Worm (Caenorhabditis elegans) whole organism, mixed stage, embryonic: ENCODE measurements around the gene lin-22.

Experiments used
- M03D4.4 ChIP-seq: sonication (generic microtip); optimal IDR thresholded peaks from 2 replicates; lab custom pipeline; 2017; ENCODE audit warnings: mild to moderate bottlenecking, missing genetic modification characterization, missing compliant biosample characterization
- bed-3 ChIP-seq: fragments of 200-800 bp; sonication (Bioruptor generic); optimal IDR thresholded peaks from 3 replicates; lab custom pipeline; 2018; ENCODE audit warnings: mild to moderate bottlenecking, missing genetic modification characterization, moderate library complexity, missing compliant biosample characterization
- blmp-1 ChIP-seq: fragments of 150-350 bp; optimal IDR thresholded peaks from 2 replicates; lab custom pipeline; 2014; ENCODE audit warnings: missing biosample characterization, missing genetic modification characterization
- ceh-39 ChIP-seq: fragments of 150-350 bp; optimal IDR thresholded peaks from 2 replicates; lab custom pipeline; 2014; ENCODE audit warnings: missing biosample characterization, missing genetic modification characterization
- ceh-43 ChIP-seq: fragments of 200-800 bp; sonication (Bioruptor generic); optimal IDR thresholded peaks from 2 replicates; lab custom pipeline; 2018; ENCODE audit warnings: mild to moderate bottlenecking, missing genetic modification characterization, moderate library complexity, missing compliant biosample characterization
- ceh-83 ChIP-seq: fragments of 200-800 bp; sonication (Bioruptor generic); optimal IDR thresholded peaks from 2 replicates; lab custom pipeline; 2018; ENCODE audit warnings: mild to moderate bottlenecking, missing genetic modification characterization, missing compliant biosample characterization
- ces-1 ChIP-seq: fragments of 150-350 bp; optimal IDR thresholded peaks from 2 replicates; lab custom pipeline; 2014; ENCODE audit warnings: missing biosample characterization, missing genetic modification reagents, missing genetic modification characterization
- cnd-1 ChIP-seq: fragments of 200-800 bp; sonication (Bioruptor generic); optimal IDR thresholded peaks from 2 replicates; lab custom pipeline; 2018; ENCODE audit warnings: mild to moderate bottlenecking, missing genetic modification characterization, missing compliant biosample characterization
- drap-1 ChIP-seq: fragments of 200-800 bp; sonication (Bioruptor generic); optimal IDR thresholded peaks from 3 replicates; lab custom pipeline; 2018; ENCODE audit warnings: mild to moderate bottlenecking, missing genetic modification characterization, missing compliant biosample characterization
- elt-1 ChIP-seq: sonication (generic microtip); optimal IDR thresholded peaks from 2 replicates; lab custom pipeline; 2017; ENCODE audit warnings: missing genetic modification characterization, mild to moderate bottlenecking, missing compliant biosample characterization, antibody characterized with exemption, moderate library complexity, borderline replicate concordance; ENCODE audit not compliant: insufficient read depth
- elt-3 ChIP-seq: fragments of 150-350 bp; optimal IDR thresholded peaks from 2 replicates; lab custom pipeline; 2014; ENCODE audit warnings: missing biosample characterization, missing genetic modification characterization
- flh-1 ChIP-seq: fragments of 200-800 bp; sonication (Bioruptor generic); optimal IDR thresholded peaks from 2 replicates; lab custom pipeline; 2018; ENCODE audit warnings: mild to moderate bottlenecking, missing genetic modification characterization, moderate library complexity, missing compliant biosample characterization
- ham-2 ChIP-seq: fragments of 200-800 bp; sonication (Bioruptor generic); optimal IDR thresholded peaks from 2 replicates; lab custom pipeline; 2018; ENCODE audit warnings: mild to moderate bottlenecking, missing genetic modification characterization, missing compliant biosample characterization
- hlh-1 ChIP-seq: fragments of 150-350 bp; optimal IDR thresholded peaks from 2 replicates; lab custom pipeline; 2014; ENCODE audit warnings: missing biosample characterization, missing genetic modification reagents, missing genetic modification characterization
- lin-13 ChIP-seq: fragments of 150-350 bp; optimal IDR thresholded peaks from 2 replicates; lab custom pipeline; 2014; ENCODE audit warnings: missing biosample characterization, missing genetic modification characterization
- lin-32 ChIP-seq: fragments of 200-800 bp; sonication (Bioruptor generic); optimal IDR thresholded peaks from 2 replicates; lab custom pipeline; 2018; ENCODE audit warnings: mild to moderate bottlenecking, missing genetic modification characterization, missing compliant biosample characterization
- lsy-2 ChIP-seq: fragments of 150-350 bp; optimal IDR thresholded peaks from 2 replicates; lab custom pipeline; 2014; ENCODE audit warnings: missing biosample characterization, missing genetic modification characterization
- mab-5 ChIP-seq: fragments of 150-350 bp; optimal IDR thresholded peaks from 2 replicates; lab custom pipeline; 2014; ENCODE audit warnings: missing biosample characterization, missing genetic modification characterization
- mep-1 ChIP-seq: fragments of 150-350 bp; optimal IDR thresholded peaks from 2 replicates; lab custom pipeline; 2017; ENCODE audit warnings: missing biosample characterization, missing genetic modification reagents, missing genetic modification characterization, inconsistent platforms
- mls-2 ChIP-seq: sonication (generic microtip); optimal IDR thresholded peaks from 2 replicates; lab custom pipeline; 2016; ENCODE audit warnings: mild to moderate bottlenecking, missing genetic modification characterization, moderate library complexity, missing compliant biosample characterization
- nhr-12 ChIP-seq: fragments of 150-350 bp; optimal IDR thresholded peaks from 2 replicates; lab custom pipeline; 2014; ENCODE audit warnings: missing biosample characterization, missing genetic modification characterization
- nhr-2 ChIP-seq: fragments of 150-350 bp; optimal IDR thresholded peaks from 2 replicates; lab custom pipeline; 2014; ENCODE audit warnings: missing biosample characterization, missing genetic modification characterization
- nhr-237 ChIP-seq: fragments of 150-350 bp; optimal IDR thresholded peaks from 2 replicates; lab custom pipeline; 2014; ENCODE audit warnings: missing biosample characterization, missing genetic modification characterization
- nhr-28 ChIP-seq: fragments of 150-350 bp; optimal IDR thresholded peaks from 2 replicates; lab custom pipeline; 2014; ENCODE audit warnings: missing biosample characterization, missing genetic modification characterization
- nhr-76 ChIP-seq: sonication (generic microtip); optimal IDR thresholded peaks from 2 replicates; lab custom pipeline; 2017; ENCODE audit warnings: missing biosample characterization, missing genetic modification characterization
- pha-4 ChIP-seq: fragments of 150-350 bp; optimal IDR thresholded peaks from 2 replicates; lab custom pipeline; 2018; ENCODE audit warnings: missing biosample characterization, missing genetic modification reagents, missing genetic modification characterization
- sem-2 ChIP-seq: fragments of 200-800 bp; sonication (Bioruptor generic); optimal IDR thresholded peaks from 2 replicates; lab custom pipeline; 2018; ENCODE audit warnings: mild to moderate bottlenecking, missing genetic modification characterization, missing compliant biosample characterization
- snpc-4 ChIP-seq: fragments of 150-350 bp; optimal IDR thresholded peaks from 2 replicates; lab custom pipeline; 2014; ENCODE audit warnings: missing biosample characterization, missing genetic modification characterization
- sptf-1 ChIP-seq: sonication (generic microtip); optimal IDR thresholded peaks from 2 replicates; lab custom pipeline; 2017; ENCODE audit warnings: mild to moderate bottlenecking, missing genetic modification characterization, moderate library complexity, missing compliant biosample characterization
- tbx-8 ChIP-seq: fragments of 200-800 bp; sonication (Bioruptor generic); optimal IDR thresholded peaks from 2 replicates; lab custom pipeline; 2018; ENCODE audit warnings: mild to moderate bottlenecking, missing genetic modification characterization, moderate library complexity, missing compliant biosample characterization
- unc-120 ChIP-seq: sonication (generic microtip); optimal IDR thresholded peaks from 2 replicates; lab custom pipeline; 2017; ENCODE audit warnings: missing genetic modification characterization, missing compliant biosample characterization; ENCODE audit not compliant: poor library complexity, severe bottlenecking
- unc-39 ChIP-seq: fragments of 150-350 bp; optimal IDR thresholded peaks from 2 replicates; lab custom pipeline; 2014; ENCODE audit warnings: missing biosample characterization, missing genetic modification characterization
- unc-62 ChIP-seq: fragments of 150-350 bp; optimal IDR thresholded peaks from 2 replicates; lab custom pipeline; 2014; ENCODE audit warnings: missing biosample characterization, missing genetic modification reagents, missing genetic modification characterization
- zip-8 ChIP-seq: fragments of 150-350 bp; optimal IDR thresholded peaks from 2 replicates; lab custom pipeline; 2014; ENCODE audit warnings: missing biosample characterization, missing genetic modification characterization
- ztf-11 ChIP-seq: fragments of 150-350 bp; optimal IDR thresholded peaks from 2 replicates; lab custom pipeline; 2014; ENCODE audit warnings: missing biosample characterization, missing genetic modification characterization

lin-22 gene

DNA sequence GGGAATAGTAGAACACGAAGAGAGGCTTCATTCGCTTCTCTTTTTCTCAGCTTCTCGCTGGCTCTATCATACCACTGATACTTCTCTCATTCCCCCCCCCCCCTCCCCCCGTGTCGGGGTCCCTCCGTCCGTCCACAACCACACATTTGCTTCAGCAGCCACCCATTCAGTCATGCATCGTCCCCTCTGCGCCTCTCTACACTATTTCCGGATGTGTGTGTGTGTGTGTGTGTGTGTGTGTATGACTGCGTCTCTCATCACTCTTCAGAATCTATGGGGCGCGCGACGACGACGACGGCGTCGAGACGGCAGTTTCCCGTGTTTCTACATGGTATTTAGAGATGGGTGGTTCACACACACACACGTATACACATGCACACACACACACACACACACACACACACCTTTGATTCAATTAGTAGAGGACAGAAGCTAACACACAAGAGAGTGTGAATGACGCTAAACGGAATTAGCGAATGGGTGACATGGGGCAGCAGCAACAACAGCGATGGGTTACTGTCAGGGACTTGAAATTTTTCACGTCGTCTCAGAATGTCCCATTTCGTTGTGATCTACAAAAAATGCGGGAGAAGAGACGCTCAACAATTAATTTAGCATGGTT is 26.1 kb upstream of the lin-22 start:
- TF ChIP-seq drap-1: peak; percentile 60
- TF ChIP-seq nhr-28: no peak
- TF ChIP-seq zip-8 (tag; lab: Kevin White, UChicago): no peak
- no peak for TF ChIP-seq blmp-1
- no peak for TF ChIP-seq lin-13 (tag; lab: Kevin White, UChicago)
- TF ChIP-seq ham-2 (GFP tag; lab: Kevin White, UChicago): peak; percentile 73
- TF ChIP-seq unc-62: no peak
- no peak for TF ChIP-seq ceh-39 (tag; lab: Kevin White, UChicago)
- TF ChIP-seq nhr-2 (tag; lab: Kevin White, UChicago): no peak
- TF ChIP-seq tbx-8 (GFP tag; lab: Kevin White, UChicago): no peak
- peak; percentile 10 for TF ChIP-seq ceh-43 (GFP tag; lab: Kevin White, UChicago)
- TF ChIP-seq unc-39 (tag; lab: Kevin White, UChicago): no peak
- TF ChIP-seq pha-4 (tag; lab: Kevin White, UChicago): no peak
- TF ChIP-seq mab-5: no peak
- peak; percentile 79 for TF ChIP-seq mls-2 (tag; lab: Kevin White, UChicago)
- TF ChIP-seq flh-1 (GFP tag; lab: Kevin White, UChicago): no peak
- no peak for TF ChIP-seq nhr-12
- TF ChIP-seq sptf-1 (tag; lab: Kevin White, UChicago): peak; percentile 85
- TF ChIP-seq unc-120 (tag; lab: Kevin White, UChicago): peak; percentile 80
- TF ChIP-seq ceh-83: no peak
- peak; percentile 68 for TF ChIP-seq M03D4.4
- peak; percentile 57 for TF ChIP-seq cnd-1
- TF ChIP-seq elt-1 (tag; lab: Kevin White, UChicago): no peak
- peak; percentile 64 for TF ChIP-seq ztf-11
- no peak for TF ChIP-seq hlh-1 (tag; lab: Kevin White, UChicago)
- TF ChIP-seq snpc-4: no peak
- TF ChIP-seq nhr-237 (tag; lab: Kevin White, UChicago): no peak
- no peak for TF ChIP-seq lsy-2 (tag; lab: Kevin White, UChicago)
- TF ChIP-seq sem-2 (GFP tag; lab: Kevin White, UChicago): no peak
- no peak for TF ChIP-seq lin-32 (GFP tag; lab: Kevin White, UChicago)
- TF ChIP-seq elt-3 (tag; lab: Kevin White, UChicago): no peak
- TF ChIP-seq bed-3: no peak
- peak; percentile 57 for TF ChIP-seq ces-1
- TF ChIP-seq mep-1 (tag; lab: Kevin White, UChicago): no peak
- no peak for TF ChIP-seq nhr-76 (tag; lab: Kevin White, UChicago)

DNA sequence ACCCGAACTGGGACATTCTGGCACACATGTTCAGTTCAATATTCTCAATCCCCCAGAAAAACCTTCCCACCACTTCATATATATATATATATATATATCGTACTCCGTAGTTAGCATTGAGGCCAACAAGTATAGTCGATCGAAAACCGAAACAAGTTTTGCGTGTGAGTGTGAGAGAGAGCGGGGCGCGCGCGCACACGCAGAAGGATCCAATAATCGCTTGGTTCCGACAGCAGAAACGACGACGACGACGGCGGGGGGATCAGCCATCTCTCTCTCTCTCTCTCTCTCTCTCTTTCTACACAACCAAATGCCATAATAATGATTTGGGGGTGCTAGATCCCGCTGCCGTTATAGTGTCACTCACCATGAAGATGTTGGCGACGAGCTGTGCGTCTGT is 24.7 kb upstream of the lin-22 start:
- no peak for TF ChIP-seq flh-1 (GFP tag; lab: Kevin White, UChicago)
- no peak for TF ChIP-seq unc-120 (tag; lab: Kevin White, UChicago)
- TF ChIP-seq elt-1 (tag; lab: Kevin White, UChicago): no peak
- no peak for TF ChIP-seq lin-13 (tag; lab: Kevin White, UChicago)
- TF ChIP-seq ces-1: no peak
- no peak for TF ChIP-seq M03D4.4
- TF ChIP-seq nhr-2 (tag; lab: Kevin White, UChicago): no peak
- no peak for TF ChIP-seq zip-8 (tag; lab: Kevin White, UChicago)

DNA sequence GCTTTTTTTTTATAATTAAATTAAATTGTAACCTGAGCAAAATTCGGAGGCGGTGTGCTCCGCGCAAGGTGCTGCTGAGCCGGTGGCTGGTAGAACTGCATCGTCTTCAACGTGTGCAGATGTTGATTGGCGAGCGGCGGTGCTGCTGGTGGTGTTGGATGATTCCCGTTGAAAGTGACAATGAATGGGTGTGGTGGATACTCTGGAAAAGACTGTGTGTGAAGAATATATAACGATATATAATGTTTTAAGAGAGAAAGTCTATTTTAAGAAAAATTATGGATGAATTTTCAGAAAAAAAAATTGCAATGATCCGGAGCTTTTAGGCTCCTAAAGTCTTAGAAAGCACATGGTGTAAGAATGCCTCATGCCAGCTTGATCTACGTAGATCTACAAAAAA is 24.2 kb upstream of the lin-22 start, which contains the start of gene Y54G2A.26:
Gene Y54G2A.26, minus strand, starts transcription at position 101 of the 400 bp plus-strand sequence.
- TF ChIP-seq blmp-1 (no peak), lin-13 (tag; lab: Kevin White, UChicago) (no peak), nhr-2 (tag; lab: Kevin White, UChicago) (no peak), mab-5 (no peak), bed-3 (no peak), ceh-43 (GFP tag; lab: Kevin White, UChicago) (no peak), tbx-8 (GFP tag; lab: Kevin White, UChicago) (no peak), mls-2 (tag; lab: Kevin White, UChicago) (no peak), cnd-1 (no peak), sptf-1 (tag; lab: Kevin White, UChicago) (no peak)
